Worm (Caenorhabditis elegans) whole organism, L3 larva: Measurements from ENCODE around the gene gpd-1.

Source experiments
- R02D3.7 ChIP-seq: fragments of 150-350 bp; optimal IDR thresholded peaks from 2 replicates; lab custom pipeline; 2014; ENCODE audit warnings: missing biosample characterization, missing genetic modification characterization
- ZK546.5 ChIP-seq: sonication (generic microtip); optimal IDR thresholded peaks from 2 replicates; lab custom pipeline; 2017; ENCODE audit warnings: missing biosample characterization, missing genetic modification characterization
- aly-2 ChIP-seq: fragments of 150-350 bp; optimal IDR thresholded peaks from 2 replicates; lab custom pipeline; 2014; ENCODE audit warnings: missing biosample characterization, missing genetic modification characterization
- ama-1 ChIP-seq: fragments of 150-350 bp; optimal IDR thresholded peaks from 2 replicates; lab custom pipeline; 2018
- ceh-16 ChIP-seq: sonication (generic microtip); optimal IDR thresholded peaks from 2 replicates; lab custom pipeline; 2017; ENCODE audit warnings: missing biosample characterization, missing genetic modification characterization
- ceh-28 ChIP-seq: fragments of 150-350 bp; optimal IDR thresholded peaks from 2 replicates; lab custom pipeline; 2014; ENCODE audit warnings: missing biosample characterization, missing genetic modification reagents, missing genetic modification characterization
- ceh-82 ChIP-seq: fragments of 150-350 bp; optimal IDR thresholded peaks from 2 replicates; lab custom pipeline; 2014; ENCODE audit warnings: missing biosample characterization, missing genetic modification characterization
- ceh-9 ChIP-seq: sonication (generic microtip); optimal IDR thresholded peaks from 2 replicates; lab custom pipeline; 2018; ENCODE audit warnings: missing biosample characterization, missing genetic modification characterization
- daf-12 ChIP-seq: fragments of 150-350 bp; optimal IDR thresholded peaks from 2 replicates; lab custom pipeline; 2014; ENCODE audit warnings: missing biosample characterization, missing genetic modification reagents, missing genetic modification characterization
- egl-27 ChIP-seq: sonication (generic microtip); optimal IDR thresholded peaks from 4 replicates; lab custom pipeline; 2017; ENCODE audit warnings: missing biosample characterization, missing genetic modification reagents, missing genetic modification characterization
- elt-1 ChIP-seq: fragments of 150-350 bp; optimal IDR thresholded peaks from 2 replicates; lab custom pipeline; 2014; ENCODE audit warnings: missing biosample characterization, missing genetic modification characterization
- elt-2 ChIP-seq: sonication (generic microtip); optimal IDR thresholded peaks from 2 replicates; lab custom pipeline; 2016; ENCODE audit warnings: missing genetic modification reagents, mild to moderate bottlenecking, missing genetic modification characterization, missing compliant biosample characterization
- eor-1 ChIP-seq, 2 experiments: fragments of 150-350 bp; optimal IDR thresholded peaks; 2 replicates each; lab custom pipeline; 2014 to 2018; ENCODE audit warnings: missing biosample characterization in 2 of 2, missing genetic modification characterization in 2 of 2
- fkh-10 ChIP-seq: sonication (generic microtip); optimal IDR thresholded peaks from 2 replicates; lab custom pipeline; 2017; ENCODE audit warnings: missing biosample characterization, missing genetic modification reagents, missing genetic modification characterization
- fos-1 ChIP-seq: fragments of 150-350 bp; optimal IDR thresholded peaks from 2 replicates; lab custom pipeline; 2014; ENCODE audit warnings: missing biosample characterization, missing genetic modification characterization
- hmg-11 ChIP-seq: sonication (generic microtip); optimal IDR thresholded peaks from 2 replicates; lab custom pipeline; 2016; ENCODE audit warnings: missing genetic modification characterization, missing compliant biosample characterization
- jun-1 ChIP-seq: fragments of 150-350 bp; optimal IDR thresholded peaks from 2 replicates; lab custom pipeline; 2014; ENCODE audit warnings: missing biosample characterization, missing genetic modification reagents, missing genetic modification characterization
- lin-15B ChIP-seq: fragments of 150-350 bp; optimal IDR thresholded peaks from 2 replicates; lab custom pipeline; 2014; ENCODE audit warnings: missing biosample characterization, missing genetic modification characterization
- lsy-12 ChIP-seq: sonication (generic microtip); optimal IDR thresholded peaks from 2 replicates; lab custom pipeline; 2016; ENCODE audit warnings: mild to moderate bottlenecking, missing genetic modification characterization, missing compliant biosample characterization
- mml-1 ChIP-seq: fragments of 150-350 bp; sonication (generic microtip); optimal IDR thresholded peaks from 3 replicates; lab custom pipeline; 2014; ENCODE audit warnings: missing biosample characterization, missing genetic modification characterization
- nfya-1 ChIP-seq: sonication (generic microtip); optimal IDR thresholded peaks from 2 replicates; lab custom pipeline; 2017; ENCODE audit warnings: missing genetic modification characterization, mild to moderate bottlenecking, missing compliant biosample characterization, antibody characterized with exemption, moderate library complexity; ENCODE audit not compliant: insufficient read depth
- nhr-12 ChIP-seq: fragments of 150-350 bp; optimal IDR thresholded peaks from 2 replicates; lab custom pipeline; 2014; ENCODE audit warnings: missing biosample characterization, missing genetic modification characterization
- nhr-23 ChIP-seq: fragments of 150-350 bp; optimal IDR thresholded peaks from 2 replicates; lab custom pipeline; 2014; ENCODE audit warnings: missing biosample characterization, missing genetic modification reagents, missing genetic modification characterization
- nhr-237 ChIP-seq: fragments of 150-350 bp; optimal IDR thresholded peaks from 2 replicates; lab custom pipeline; 2014; ENCODE audit warnings: missing biosample characterization, missing genetic modification characterization
- nhr-25 ChIP-seq: sonication (generic microtip); optimal IDR thresholded peaks from 2 replicates; lab custom pipeline; 2017; ENCODE audit warnings: missing biosample characterization, missing genetic modification characterization
- nhr-43 ChIP-seq: sonication (generic microtip); optimal IDR thresholded peaks from 2 replicates; lab custom pipeline; 2016; ENCODE audit warnings: mild to moderate bottlenecking, missing genetic modification characterization, missing compliant biosample characterization; ENCODE audit not compliant: poor library complexity, severe bottlenecking
- nhr-76 ChIP-seq: fragments of 150-350 bp; sonication (generic microtip); optimal IDR thresholded peaks from 5 replicates; lab custom pipeline; 2014; ENCODE audit warnings: missing biosample characterization, missing genetic modification characterization
- pha-4 ChIP-seq: fragments of 150-350 bp; optimal IDR thresholded peaks from 2 replicates; lab custom pipeline; 2014; ENCODE audit warnings: missing biosample characterization, missing genetic modification reagents, missing genetic modification characterization
- pqm-1 ChIP-seq: fragments of 150-350 bp; optimal IDR thresholded peaks from 2 replicates; lab custom pipeline; 2017; ENCODE audit warnings: missing biosample characterization, missing genetic modification characterization, inconsistent platforms
- sea-2 ChIP-seq: fragments of 150-350 bp; sonication (generic microtip); optimal IDR thresholded peaks from 4 replicates; lab custom pipeline; 2014; ENCODE audit warnings: missing biosample characterization, missing genetic modification reagents, missing genetic modification characterization
- skn-1 ChIP-seq: fragments of 150-350 bp; optimal IDR thresholded peaks from 2 replicates; lab custom pipeline; 2014; ENCODE audit warnings: missing biosample characterization, missing genetic modification characterization
- snpc-4 ChIP-seq: fragments of 150-350 bp; optimal IDR thresholded peaks from 2 replicates; lab custom pipeline; 2014; ENCODE audit warnings: missing biosample characterization, missing genetic modification characterization
- tbx-2 ChIP-seq: sonication (generic microtip); optimal IDR thresholded peaks from 2 replicates; lab custom pipeline; 2016; ENCODE audit warnings: mild to moderate bottlenecking, missing genetic modification characterization, missing compliant biosample characterization
- unc-62 ChIP-seq: fragments of 150-350 bp; sonication (generic microtip); optimal IDR thresholded peaks from 4 replicates; lab custom pipeline; 2014; ENCODE audit warnings: missing biosample characterization, missing genetic modification reagents, missing genetic modification characterization
- zag-1 ChIP-seq: fragments of 150-350 bp; optimal IDR thresholded peaks from 2 replicates; lab custom pipeline; 2014; ENCODE audit warnings: missing biosample characterization, missing genetic modification characterization
- ztf-4 ChIP-seq: fragments of 150-350 bp; optimal IDR thresholded peaks from 2 replicates; lab custom pipeline; 2014; ENCODE audit warnings: missing biosample characterization, missing genetic modification characterization

The gpd-1 gene

ce11 chrII:10396578-10396977 lies 2.6 kb downstream of the gpd-1 start, which contains the start of gene T09F3.5:
Gene T09F3.5 (plus strand): TSS chrII:10396878.
- TF ChIP-seq nhr-23 (tag; lab: Kevin White, UChicago) (no peak), fos-1 (tag; lab: Kevin White, UChicago) (no peak), nhr-25 (no peak)

- no peak for TF ChIP-seq nhr-237
- no peak for TF ChIP-seq R02D3.7 (tag; lab: Kevin White, UChicago)
- no peak for TF ChIP-seq nhr-76 (tag; lab: Kevin White, UChicago)
- TF ChIP-seq elt-1 (tag; lab: Kevin White, UChicago), result no peak
- TF ChIP-seq ZK546.5 (tag; lab: Kevin White, UChicago), result no peak
- no peak for TF ChIP-seq nhr-12 (tag; lab: Kevin White, UChicago)
- peak; percentile 89 for TF ChIP-seq elt-2 (tag; lab: Kevin White, UChicago)
- peak; percentile 50 for TF ChIP-seq pqm-1 (tag; lab: Kevin White, UChicago)
- no peak for TF ChIP-seq egl-27 (tag; lab: Kevin White, UChicago)
These were observed 9.1 kb downstream of the gpd-1 start for ce11 chrII:10402991-10403390.

- no peak for TF ChIP-seq sea-2 (GFP tag; lab: Kevin White, UChicago)
- TF ChIP-seq daf-12, result no peak
- no peak for TF ChIP-seq nhr-237
- no peak for TF ChIP-seq lsy-12 (tag; lab: Kevin White, UChicago)
- TF ChIP-seq ztf-4, result no peak
- TF ChIP-seq egl-27 (tag; lab: Kevin White, UChicago), result no peak
- no peak for TF ChIP-seq ama-1 (lab: Kevin White, UChicago)
- TF ChIP-seq ceh-82 (tag; lab: Kevin White, UChicago), result no peak
- TF ChIP-seq pqm-1 (tag; lab: Kevin White, UChicago), result no peak
- no peak for TF ChIP-seq nhr-43 (tag; lab: Kevin White, UChicago)
- TF ChIP-seq snpc-4, result no peak
- TF ChIP-seq fkh-10 (GFP tag; lab: Kevin White, UChicago), result no peak
- no peak for TF ChIP-seq elt-1 (tag; lab: Kevin White, UChicago)
- no peak for TF ChIP-seq unc-62 (GFP tag; lab: Kevin White, UChicago)
- TF ChIP-seq hmg-11 (tag; lab: Kevin White, UChicago), result no peak
These were observed 17.1 kb downstream of the gpd-1 start, which contains the start of gene E04D5.5 for ce11 chrII:10410989-10411388. Gene E04D5.5 (plus strand): TSS chrII:10411289.

- TF ChIP-seq R02D3.7 (tag; lab: Kevin White, UChicago) (no peak), jun-1 (tag; lab: Kevin White, UChicago) (no peak), ama-1 (lab: Kevin White, UChicago) (no peak), zag-1 (tag; lab: Kevin White, UChicago) (no peak), eor-1 (tag; optimal IDR thresholded peaks at IDR 0.05; lab: Kevin White, UChicago) (no peak), lin-15B (peak; percentile 27), pha-4 (peak; percentile 44), nfya-1 (tag; lab: Kevin White, UChicago) (peak; percentile 51), skn-1 (no peak)
These were observed 22.5 kb downstream of the gpd-1 start, which contains the start of gene eif-2A for ce11 chrII:10416332-10416863. Gene eif-2A (plus strand): TSS chrII:10416800.

- TF ChIP-seq unc-62 (GFP tag; lab: Kevin White, UChicago) (no peak), ZK546.5 (tag; lab: Kevin White, UChicago) (no peak), nfya-1 (tag; lab: Kevin White, UChicago) (no peak), snpc-4 (no peak), jun-1 (tag; lab: Kevin White, UChicago) (no peak), sea-2 (GFP tag; lab: Kevin White, UChicago) (no peak)
- TF ChIP-seq, all 47 proteins: peak for 0
These were observed 28.0 kb downstream of the gpd-1 start, which contains the start of gene frpr-21 for ce11 chrII:10421941-10422340. Gene frpr-21 (minus strand): TSS chrII:10422041.

ce11 chrII:10435836-10436235 lies 41.9 kb downstream of the gpd-1 start, which contains the start of gene cut-4:
Gene cut-4 (plus strand): TSS chrII:10436136.
- TF ChIP-seq daf-12 (no peak), R02D3.7 (tag; lab: Kevin White, UChicago) (no peak), tbx-2 (tag; lab: Kevin White, UChicago) (no peak), ztf-4 (no peak), zag-1 (tag; lab: Kevin White, UChicago) (no peak), jun-1 (tag; lab: Kevin White, UChicago) (no peak), skn-1 (no peak), ceh-28 (tag; lab: Kevin White, UChicago) (no peak), ceh-16 (no peak), fkh-10 (GFP tag; lab: Kevin White, UChicago) (no peak), fos-1 (tag; lab: Kevin White, UChicago) (no peak), ZK546.5 (tag; lab: Kevin White, UChicago) (no peak), elt-1 (tag; lab: Kevin White, UChicago) (no peak), aly-2 (no peak), ceh-9 (tag; lab: Kevin White, UChicago) (no peak), pha-4 (no peak), hmg-11 (tag; lab: Kevin White, UChicago) (no peak), mml-1 (no peak)
- TF ChIP-seq, all 47 proteins: peak for 0
